In the genomic region with DNA sequence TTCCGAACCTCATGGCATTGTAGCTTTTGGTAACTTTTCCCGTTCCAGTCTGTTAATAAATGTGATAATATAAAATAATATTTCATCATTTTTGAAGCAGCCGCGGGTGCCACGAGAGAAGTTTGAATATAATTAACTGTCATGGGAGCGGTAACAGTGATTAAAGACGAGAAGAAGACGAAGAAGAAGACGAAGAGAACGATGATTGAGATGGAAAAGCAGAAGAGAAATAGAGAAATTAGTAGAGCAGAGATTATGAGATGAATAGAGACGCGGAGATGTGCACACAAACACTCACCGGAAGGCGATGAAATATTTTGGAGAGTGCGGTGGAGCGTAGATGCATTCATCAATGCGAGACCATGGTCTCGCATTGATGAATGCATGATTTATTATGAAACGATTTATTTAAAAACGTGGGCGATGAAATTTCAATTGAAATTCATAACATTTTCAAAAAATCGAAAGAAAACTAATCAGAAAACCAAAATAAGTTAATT, we compare ENCODE assay signal across 4 worm cellular contexts.
A peak's percentile ranks its signal among the peaks of the same experiment; 100 is the strongest.
TF ChIP-seq lines count a peak whose summit lies in the region.

A gene (minus strand): TSS at position 51 of the 500 bp plus-strand sequence.

TF ChIP-seq in whole organism, L2 larva, 48 proteins besides CTCF, POLR2A, EP300 and RAD21 (continues in another document):
- TF ChIP-seq sma-3 (GFP tag; optimal IDR thresholded peaks at IDR 0.05; lab: Kevin White, UChicago) (peak; percentile 74), C34F6.9 (tag; optimal IDR thresholded peaks at IDR 0.05; lab: Kevin White, UChicago) (peak; percentile 97), crh-2 (tag; optimal IDR thresholded peaks at IDR 0.05; lab: Kevin White, UChicago) (peak; percentile 89), ztf-4 (tag; optimal IDR thresholded peaks at IDR 0.05; lab: Kevin White, UChicago) (peak; percentile 73), nhr-21 (tag; optimal IDR thresholded peaks at IDR 0.05; lab: Kevin White, UChicago) (peak; percentile 22), lsy-2 (tag; optimal IDR thresholded peaks at IDR 0.05; lab: Kevin White, UChicago) (peak; percentile 43 to 91), nhr-23 (tag; optimal IDR thresholded peaks at IDR 0.05; lab: Kevin White, UChicago) (no peak), mab-5 (tag; optimal IDR thresholded peaks at IDR 0.05; lab: Kevin White, UChicago) (peak; percentile 91), gmeb-1 (tag; optimal IDR thresholded peaks at IDR 0.05; lab: Kevin White, UChicago) (peak; percentile 68), nhr-25 (tag; optimal IDR thresholded peaks at IDR 0.05; lab: Kevin White, UChicago) (peak; percentile 73), Y55F3AM.14 (GFP tag; optimal IDR thresholded peaks at IDR 0.05; lab: Kevin White, UChicago) (no peak), ztf-1 (GFP tag; conservative IDR thresholded peaks at IDR 0.05; lab: Robert Waterston, UW) (no peak), sem-4 (tag; optimal IDR thresholded peaks at IDR 0.05; lab: Kevin White, UChicago) (peak; percentile 87), unc-55 (GFP tag; optimal IDR thresholded peaks at IDR 0.05; lab: Kevin White, UChicago) (peak; percentile 97), nhr-129 (tag; optimal IDR thresholded peaks at IDR 0.05; lab: Kevin White, UChicago) (peak; percentile 89), F13H6.1 (tag; optimal IDR thresholded peaks at IDR 0.05; lab: Kevin White, UChicago) (peak; percentile 81), lin-13 (GFP tag; optimal IDR thresholded peaks at IDR 0.05; lab: Kevin White, UChicago) (peak; percentile 85), egl-27 (tag; optimal IDR thresholded peaks at IDR 0.05; lab: Kevin White, UChicago) (peak; percentile 22), ceh-82 (tag; optimal IDR thresholded peaks at IDR 0.05; lab: Kevin White, UChicago) (peak; percentile 17), dmd-4 (tag; optimal IDR thresholded peaks at IDR 0.05; lab: Kevin White, UChicago) (no peak), fos-1 (tag; optimal IDR thresholded peaks at IDR 0.05; lab: Kevin White, UChicago) (peak; percentile 97)

TF ChIP-seq in whole organism, L4 larva, 104 proteins besides CTCF, POLR2A, EP300 and RAD21 (continues in another document):
- TF ChIP-seq nhr-11 (tag; optimal IDR thresholded peaks at IDR 0.05; lab: Kevin White, UChicago), result peak; percentile 80
- peak; percentile 85 for TF ChIP-seq nhr-28 (tag; optimal IDR thresholded peaks at IDR 0.05; lab: Kevin White, UChicago)
- TF ChIP-seq Y75B8A.6 (GFP tag; IDR thresholded peaks at IDR 0.05; lab: Robert Waterston, UW), result no peak
- no peak for TF ChIP-seq F26F4.8 (GFP tag; conservative IDR thresholded peaks at IDR 0.05; lab: Robert Waterston, UW)
- TF ChIP-seq lir-3 (tag; optimal IDR thresholded peaks at IDR 0.05; lab: Kevin White, UChicago), result no peak
- peak; percentile 78 for TF ChIP-seq dpl-1 (GFP tag; optimal IDR thresholded peaks at IDR 0.05; lab: Kevin White, UChicago)
- TF ChIP-seq lin-13 (GFP tag; optimal IDR thresholded peaks at IDR 0.05; lab: Kevin White, UChicago), result peak; percentile 76
- peak; percentile 94 for TF ChIP-seq mep-1 (tag; optimal IDR thresholded peaks at IDR 0.05; lab: Kevin White, UChicago)
- peak; percentile 16 for TF ChIP-seq zip-2 (tag; optimal IDR thresholded peaks at IDR 0.05; lab: Kevin White, UChicago)
- no peak for TF ChIP-seq F49E8.2 (tag; optimal IDR thresholded peaks at IDR 0.05; lab: Kevin White, UChicago; ENCODE audit: borderline replicate concordance)
- no peak for TF ChIP-seq F10B5.3 (tag; optimal IDR thresholded peaks at IDR 0.05; lab: Kevin White, UChicago)
- TF ChIP-seq arid-1 (GFP tag; conservative IDR thresholded peaks at IDR 0.05; lab: Robert Waterston, UW), result 0 out of 2 replicates have a peak, but pooled peaks have one; percentile 8
- peak; percentile 72 for TF ChIP-seq ceh-20 (GFP tag; IDR thresholded peaks at IDR 0.05; lab: Robert Waterston, UW)
- peak; percentile 90 for TF ChIP-seq mes-2 (tag; optimal IDR thresholded peaks at IDR 0.05; lab: Kevin White, UChicago; ENCODE audit: poor library complexity, severe bottlenecking)
- peak in 1 of 2 experiments; percentile 73 for TF ChIP-seq mdl-1 (tag; optimal IDR thresholded peaks at IDR 0.05; lab: Kevin White, UChicago)
- peak in 1 of 2 experiments; percentile 98 for TF ChIP-seq unc-62 (GFP tag; optimal IDR thresholded peaks at IDR 0.05 in 1 of 2; lab: Kevin White, UChicago)
- TF ChIP-seq unc-62 (tag; optimal IDR thresholded peaks at IDR 0.05; lab: Kevin White, UChicago), result no peak
- no peak for TF ChIP-seq lin-29 (GFP tag; IDR thresholded peaks at IDR 0.05; lab: Robert Waterston, UW)
- peak; percentile 60; the same call in 1 of the 2 replicates for TF ChIP-seq tra-1 (GFP tag; IDR thresholded peaks at IDR 0.05; lab: Robert Waterston, UW)
- TF ChIP-seq pqm-1 (tag; optimal IDR thresholded peaks at IDR 0.05; lab: Kevin White, UChicago), result peak; percentile 46
- TF ChIP-seq dve-1 (tag; optimal IDR thresholded peaks at IDR 0.05; lab: Kevin White, UChicago; ENCODE audit: insufficient read depth), result peak; percentile 87

TF ChIP-seq in whole organism, late embryonic, 69 proteins besides CTCF, POLR2A, EP300 and RAD21 (continues in another document):
- TF ChIP-seq pax-1 (tag; optimal IDR thresholded peaks at IDR 0.05; lab: Kevin White, UChicago) (peak; percentile 77), ceh-31 (tag; optimal IDR thresholded peaks at IDR 0.05; lab: Kevin White, UChicago) (peak; percentile 87), tbx-7 (tag; optimal IDR thresholded peaks at IDR 0.05; lab: Kevin White, UChicago) (no peak), ceh-18 (tag; optimal IDR thresholded peaks at IDR 0.05; lab: Kevin White, UChicago) (peak; percentile 44), ceh-34 (tag; optimal IDR thresholded peaks at IDR 0.05; lab: Kevin White, UChicago) (peak; percentile 70), C08G9.2 (tag; optimal IDR thresholded peaks at IDR 0.05; lab: Kevin White, UChicago) (no peak), rnt-1 (tag; optimal IDR thresholded peaks at IDR 0.05; lab: Kevin White, UChicago) (peak; percentile 38), nfya-1 (tag; optimal IDR thresholded peaks at IDR 0.05; lab: Kevin White, UChicago) (peak; percentile 88), pros-1 (tag; optimal IDR thresholded peaks at IDR 0.05; lab: Kevin White, UChicago) (peak; percentile 46), ceh-30 (tag; optimal IDR thresholded peaks at IDR 0.05; lab: Kevin White, UChicago) (peak; percentile 42), ceh-14 (tag; optimal IDR thresholded peaks at IDR 0.05; lab: Kevin White, UChicago) (peak; percentile 79), ceh-45 (GFP tag; IDR thresholded peaks at IDR 0.05; lab: Robert Waterston, UW) (no peak), tbx-2 (tag; optimal IDR thresholded peaks at IDR 0.05; lab: Kevin White, UChicago) (peak; percentile 65), F13H6.1 (tag; optimal IDR thresholded peaks at IDR 0.05; lab: Kevin White, UChicago) (no peak), hlh-6 (tag; optimal IDR thresholded peaks at IDR 0.05; lab: Kevin White, UChicago) (no peak), madf-2 (tag; optimal IDR thresholded peaks at IDR 0.05; lab: Kevin White, UChicago) (peak; percentile 27), K09A11.1 (tag; optimal IDR thresholded peaks at IDR 0.05; lab: Kevin White, UChicago; ENCODE audit: insufficient read depth) (peak; percentile 2), ceh-24 (tag; optimal IDR thresholded peaks at IDR 0.05; lab: Kevin White, UChicago) (no peak), ref-2 (tag; optimal IDR thresholded peaks at IDR 0.05; lab: Kevin White, UChicago) (peak; percentile 46), Y22D7AL.16 (tag; optimal IDR thresholded peaks at IDR 0.05; lab: Kevin White, UChicago) (no peak), sox-2 (GFP tag; IDR thresholded peaks at IDR 0.05; lab: Robert Waterston, UW) (peak; percentile 40; the same call in 1 of the 2 replicates), nhr-11 (tag; optimal IDR thresholded peaks at IDR 0.05; lab: Kevin White, UChicago) (no peak), ztf-16 (tag; optimal IDR thresholded peaks at IDR 0.05; lab: Kevin White, UChicago) (no peak), ceh-48 (tag; optimal IDR thresholded peaks at IDR 0.05; lab: Kevin White, UChicago) (peak; percentile 40)

TF ChIP-seq in whole organism, mixed stage, embryonic, 35 proteins besides CTCF, POLR2A, EP300 and RAD21:
- TF ChIP-seq lin-13 (tag; optimal IDR thresholded peaks at IDR 0.05; lab: Kevin White, UChicago) (peak; percentile 52), unc-120 (tag; optimal IDR thresholded peaks at IDR 0.05; lab: Kevin White, UChicago; ENCODE audit: poor library complexity, severe bottlenecking) (peak; percentile 5), elt-1 (tag; optimal IDR thresholded peaks at IDR 0.05; lab: Kevin White, UChicago; ENCODE audit: borderline replicate concordance, insufficient read depth) (no peak), ces-1 (GFP tag; optimal IDR thresholded peaks at IDR 0.05; lab: Kevin White, UChicago) (peak; percentile 80), M03D4.4 (tag; optimal IDR thresholded peaks at IDR 0.05; lab: Kevin White, UChicago) (no peak), mep-1 (tag; optimal IDR thresholded peaks at IDR 0.05; lab: Kevin White, UChicago) (peak; percentile 91), pha-4 (tag; optimal IDR thresholded peaks at IDR 0.05; lab: Kevin White, UChicago) (peak; percentile 76), hlh-1 (tag; optimal IDR thresholded peaks at IDR 0.05; lab: Kevin White, UChicago) (peak; percentile 46), lsy-2 (tag; optimal IDR thresholded peaks at IDR 0.05; lab: Kevin White, UChicago) (peak; percentile 68), ceh-39 (tag; optimal IDR thresholded peaks at IDR 0.05; lab: Kevin White, UChicago) (peak; percentile 54), nhr-237 (tag; optimal IDR thresholded peaks at IDR 0.05; lab: Kevin White, UChicago) (peak; percentile 72), nhr-28 (tag; optimal IDR thresholded peaks at IDR 0.05; lab: Kevin White, UChicago) (no peak), ztf-11 (tag; optimal IDR thresholded peaks at IDR 0.05; lab: Kevin White, UChicago) (no peak), nhr-12 (tag; optimal IDR thresholded peaks at IDR 0.05; lab: Kevin White, UChicago) (no peak), mls-2 (tag; optimal IDR thresholded peaks at IDR 0.05; lab: Kevin White, UChicago) (peak; percentile 65), unc-62 (GFP tag; optimal IDR thresholded peaks at IDR 0.05; lab: Kevin White, UChicago) (peak; percentile 82), sptf-1 (tag; optimal IDR thresholded peaks at IDR 0.05; lab: Kevin White, UChicago) (peak; percentile 28)
